Fruit fly (Drosophila melanogaster): Measurements from ENCODE around the gene Dnah3.

- TF ChIP-seq CG4496 (GFP tag; IDR thresholded peaks at IDR 0.05): no peak; the same call in 2 of the 3 replicates
- TF ChIP-seq CG12605 (GFP tag; IDR thresholded peaks at IDR 0.05): peak; percentile 23; the same call in 1 of the 2 replicates
- TF ChIP-seq EcR (GFP tag; optimal IDR thresholded peaks at IDR 0.05): no peak
- TF ChIP-seq CG10348 (GFP tag; IDR thresholded peaks at IDR 0.05): no peak
Measured at dm6 chr3L:4840039-4840939, 20.8 kb upstream of the Dnah3 start, which contains the start of gene CG13707.
